Fruit fly (Drosophila melanogaster) whole organism, embryonic: ENCODE measurements around the gene TwdlR.
A peak's percentile ranks its signal among the peaks of the same experiment; 100 is the strongest.

ENCODE experiments used
- Awh ChIP-seq: fragments of 200-800 bp; sonication (Bioruptor generic); IDR thresholded peaks from 2 replicates; pipeline ENCODE4, ENCODE4 v1.3.6; 2022; ENCODE audit warnings: missing biosample characterization, missing genetic modification characterization
- CG11085 ChIP-seq: fragments of 200-800 bp; sonication (Bioruptor generic); IDR thresholded peaks from 2 replicates; pipeline ENCODE4 v1.3.6; 2022; ENCODE audit warnings: missing biosample characterization, missing genetic modification characterization
- CG13287 ChIP-seq: fragments of 200-800 bp; sonication (Bioruptor generic); IDR thresholded peaks from 2 replicates; pipeline ENCODE4 v1.3.6; 2022; ENCODE audit warnings: missing biosample characterization, missing genetic modification characterization; ENCODE audit not compliant: partially characterized antibody
- CG14050 ChIP-seq: fragments of 200-800 bp; sonication (Bioruptor generic); IDR thresholded peaks from 3 replicates; pipeline ENCODE4 v1.3.6; 2022; ENCODE audit warnings: missing biosample characterization, missing genetic modification characterization
- CG14965 ChIP-seq: fragments of 200-800 bp; sonication (Bioruptor generic); optimal IDR thresholded peaks from 2 replicates; lab custom pipeline; 2016; ENCODE audit warnings: missing biosample characterization, missing genetic modification characterization, borderline replicate concordance
- CG15073 ChIP-seq: fragments of 200-800 bp; sonication (Bioruptor generic); optimal IDR thresholded peaks from 2 replicates; lab custom pipeline; 2016; ENCODE audit warnings: missing biosample characterization, missing genetic modification characterization
- CG30403 ChIP-seq: fragments of 200-800 bp; sonication (Bioruptor generic); optimal IDR thresholded peaks from 3 replicates; lab custom pipeline; 2016; ENCODE audit warnings: missing biosample characterization, missing genetic modification characterization
- CG4617 ChIP-seq: fragments of 200-800 bp; sonication (Bioruptor generic); optimal IDR thresholded peaks from 3 replicates; lab custom pipeline; 2016; ENCODE audit warnings: missing biosample characterization, missing genetic modification characterization, borderline replicate concordance
- CG6791 ChIP-seq: fragments of 200-800 bp; sonication (Bioruptor generic); IDR thresholded peaks from 3 replicates; pipeline ENCODE4 v1.3.6; 2022; ENCODE audit warnings: missing biosample characterization, missing genetic modification characterization; ENCODE audit not compliant: partially characterized antibody
- CG8388 ChIP-seq: fragments of 200-800 bp; sonication (Bioruptor generic); optimal IDR thresholded peaks from 2 replicates; lab custom pipeline; 2019; ENCODE audit warnings: missing biosample characterization, mild to moderate bottlenecking, missing genetic modification characterization, moderate library complexity
- CG9437 ChIP-seq: fragments of 200-800 bp; sonication (Bioruptor generic); optimal IDR thresholded peaks from 2 replicates; lab custom pipeline; 2018; ENCODE audit warnings: missing biosample characterization, mild to moderate bottlenecking, missing genetic modification characterization
- Dbx ChIP-seq: fragments of 200-800 bp; sonication (Bioruptor generic); IDR thresholded peaks from 3 replicates; pipeline ENCODE4 v1.3.6; 2022; ENCODE audit warnings: missing biosample characterization, missing genetic modification characterization
- Dip3 ChIP-seq: fragments of 200-800 bp; sonication (Bioruptor generic); optimal IDR thresholded peaks from 3 replicates; lab custom pipeline; 2016; ENCODE audit warnings: missing biosample characterization, missing genetic modification characterization
- Dll ChIP-seq: fragments of 200-800 bp; sonication (Bioruptor generic); IDR thresholded peaks from 4 replicates; pipeline ENCODE4 v1.3.6; 2022; ENCODE audit warnings: missing biosample characterization, missing genetic modification characterization; ENCODE audit not compliant: partially characterized antibody
- Eip74EF ChIP-seq, 2 experiments: fragments of 200-800 bp in 1 of 2; fragments of >200 bp in 1 of 2; sonication (Bioruptor generic) in 1 of 2; optimal IDR thresholded peaks; 2 replicates each; lab custom pipeline; 2017 to 2019; ENCODE audit warnings: missing biosample characterization in 2 of 2, missing genetic modification characterization in 2 of 2, mild to moderate bottlenecking in 1 of 2, moderate library complexity in 1 of 2
- Elba2 ChIP-seq: fragments of 200-800 bp; sonication (Bioruptor generic); optimal IDR thresholded peaks from 3 replicates; lab custom pipeline; 2016; ENCODE audit warnings: missing biosample characterization, missing genetic modification characterization
- HHEX ChIP-seq: fragments of 200-800 bp; sonication (Bioruptor generic); optimal IDR thresholded peaks from 3 replicates; lab custom pipeline; 2017; ENCODE audit warnings: missing biosample characterization, mild to moderate bottlenecking, missing genetic modification characterization, missing genetic modification reagents
- HLHmδ ChIP-seq: fragments of 200-800 bp; sonication (Bioruptor generic); optimal IDR thresholded peaks from 2 replicates; lab custom pipeline; 2018; ENCODE audit warnings: missing biosample characterization, mild to moderate bottlenecking, missing genetic modification characterization, moderate library complexity
- NFAT ChIP-seq: fragments of 200-800 bp; sonication (Bioruptor generic); IDR thresholded peaks from 2 replicates; pipeline ENCODE4 v1.3.6; 2022; ENCODE audit warnings: missing biosample characterization, missing genetic modification characterization
- Pdp1 ChIP-seq, 2 experiments: fragments of 200-800 bp; sonication (Bioruptor generic); optimal IDR thresholded peaks; 3 replicates each; lab custom pipeline; 2016; ENCODE audit warnings: missing biosample characterization in 2 of 2, missing genetic modification characterization in 2 of 2, mild to moderate bottlenecking in 1 of 2, moderate library complexity in 1 of 2
- Ssrp ChIP-seq: fragments of 200-800 bp; sonication (Bioruptor generic); optimal IDR thresholded peaks from 2 replicates; lab custom pipeline; 2018; ENCODE audit warnings: missing biosample characterization, mild to moderate bottlenecking, missing genetic modification characterization, moderate library complexity
- abd-A ChIP-seq: fragments of 200-800 bp; sonication (Bioruptor generic); optimal IDR thresholded peaks from 3 replicates; lab custom pipeline; 2019; ENCODE audit warnings: missing biosample characterization, mild to moderate bottlenecking, missing genetic modification characterization, moderate library complexity
- ap ChIP-seq: fragments of 200-800 bp; sonication (Bioruptor generic); IDR thresholded peaks from 2 replicates; pipeline ENCODE4 v1.3.6; 2022; ENCODE audit warnings: missing biosample characterization, missing genetic modification characterization
- ash1 ChIP-seq: fragments of 200-800 bp; sonication (Bioruptor generic); optimal IDR thresholded peaks from 2 replicates; lab custom pipeline; 2018; ENCODE audit warnings: missing biosample characterization, mild to moderate bottlenecking, missing genetic modification characterization
- chinmo ChIP-seq: fragments of 200-800 bp; sonication (Bioruptor generic); IDR thresholded peaks from 4 replicates; pipeline ENCODE4 v1.3.6; 2022; ENCODE audit warnings: missing biosample characterization, missing genetic modification characterization; ENCODE audit not compliant: partially characterized antibody
- croc ChIP-seq: fragments of 200-800 bp; sonication (Bioruptor generic); conservative IDR thresholded peaks from 3 replicates; pipeline ENCODE4 v1.3.6; 2022; ENCODE audit warnings: missing biosample characterization, missing genetic modification characterization
- danr ChIP-seq: fragments of 200-800 bp; sonication (Bioruptor generic); IDR thresholded peaks from 2 replicates; pipeline ENCODE4 v1.3.6; 2022; ENCODE audit warnings: missing biosample characterization, missing genetic modification characterization
- dimm ChIP-seq: fragments of 200-800 bp; sonication (Bioruptor generic); IDR thresholded peaks from 2 replicates; pipeline ENCODE4 v1.3.6; 2022; ENCODE audit warnings: missing biosample characterization, missing genetic modification characterization
- grn ChIP-seq: fragments of 200-800 bp; sonication (Bioruptor generic); optimal IDR thresholded peaks from 3 replicates; lab custom pipeline; 2017; ENCODE audit warnings: missing biosample characterization, missing genetic modification characterization
- nerfin-1 ChIP-seq: fragments of 200-800 bp; sonication (Bioruptor generic); optimal IDR thresholded peaks from 3 replicates; lab custom pipeline; 2019; ENCODE audit warnings: missing biosample characterization, mild to moderate bottlenecking, missing genetic modification characterization, moderate library complexity
- oc ChIP-seq: fragments of 200-800 bp; sonication (Bioruptor generic); optimal IDR thresholded peaks from 2 replicates; lab custom pipeline; 2018; ENCODE audit warnings: missing biosample characterization, mild to moderate bottlenecking, missing genetic modification characterization, moderate library complexity
- odd ChIP-seq: fragments of 200-800 bp; sonication (Bioruptor generic); optimal IDR thresholded peaks from 2 replicates; lab custom pipeline; 2017; ENCODE audit warnings: missing biosample characterization, mild to moderate bottlenecking, missing genetic modification characterization
- onecut ChIP-seq: fragments of 200-800 bp; sonication (Bioruptor generic); IDR thresholded peaks from 2 replicates; pipeline ENCODE4 v1.3.6; 2022; ENCODE audit warnings: missing biosample characterization, missing genetic modification characterization
- schlank ChIP-seq: fragments of 200-800 bp; sonication (Bioruptor generic); optimal IDR thresholded peaks from 2 replicates; lab custom pipeline; 2018; ENCODE audit warnings: missing biosample characterization, mild to moderate bottlenecking, missing genetic modification characterization
- sd ChIP-seq: fragments of 200-800 bp; sonication (Bioruptor generic); optimal IDR thresholded peaks from 3 replicates; lab custom pipeline; 2018; ENCODE audit warnings: missing biosample characterization, mild to moderate bottlenecking, missing genetic modification characterization, moderate library complexity
- vvl ChIP-seq: fragments of 200-800 bp; sonication (Bioruptor generic); IDR thresholded peaks from 2 replicates; pipeline ENCODE4 v1.3.6; 2022; ENCODE audit warnings: missing biosample characterization, missing genetic modification characterization

The TwdlR gene

DNA sequence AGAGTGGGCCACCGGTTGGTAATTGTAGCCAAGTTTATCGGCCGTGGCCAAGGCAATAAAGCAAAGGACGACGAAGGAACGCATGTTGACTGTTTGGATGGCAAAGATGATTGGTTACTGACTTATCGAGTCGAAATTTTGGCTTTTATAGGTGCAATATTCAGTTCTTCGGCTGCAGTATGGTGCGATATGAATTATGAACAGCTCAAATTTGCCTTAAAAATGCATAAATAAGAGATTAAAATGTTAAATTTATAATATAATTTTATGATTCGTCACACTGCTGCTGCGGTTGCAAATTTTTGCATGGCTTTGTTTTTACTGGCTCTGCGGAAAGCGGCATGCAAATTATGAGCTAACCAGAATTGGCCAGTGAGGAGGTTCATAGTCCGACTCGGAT lies 6.1 kb upstream of the TwdlR start, which contains the start of gene TwdlK:
TSS of gene TwdlK (minus strand) at position 101 of the 400 bp plus-strand sequence.
- TF ChIP-seq CG30403 (GFP tag; lab: Kevin White, UChicago), result no peak
- no peak for TF ChIP-seq Dll (GFP tag; lab: Robert Waterston, UW)
- TF ChIP-seq HLHmδ (GFP tag; lab: Kevin White, UChicago), result no peak
- TF ChIP-seq ash1, result no peak
- TF ChIP-seq CG14050 (GFP tag; lab: Robert Waterston, UW), result no peak
- TF ChIP-seq Pdp1 (GFP tag; optimal IDR thresholded peaks at IDR 0.05; lab: Kevin White, UChicago), result no peak
- no peak for TF ChIP-seq danr (GFP tag; lab: Robert Waterston, UW)
- TF ChIP-seq CG8388 (GFP tag; lab: Kevin White, UChicago), result no peak
- no peak for TF ChIP-seq CG6791 (GFP tag; lab: Robert Waterston, UW)
- no peak for TF ChIP-seq CG9437 (GFP tag; lab: Kevin White, UChicago)

DNA sequence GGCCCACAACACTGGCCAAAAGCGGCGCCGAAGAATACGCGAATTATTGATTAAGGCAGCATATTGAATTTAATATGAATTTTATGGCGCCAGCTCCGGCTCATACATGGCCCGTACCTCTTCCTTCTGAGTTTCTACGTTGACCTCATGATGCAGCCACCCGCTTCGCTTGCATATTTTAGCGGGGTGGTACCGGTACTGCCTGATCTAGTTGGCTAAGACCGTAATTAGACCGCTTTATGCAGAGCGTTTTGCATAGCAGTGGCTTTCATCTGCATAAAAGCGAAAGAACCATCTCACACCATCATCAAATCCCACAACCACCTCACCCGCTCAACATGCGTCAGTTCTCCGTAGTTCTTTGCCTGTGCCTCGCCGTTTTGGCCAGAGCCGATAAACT lies 5.1 kb upstream of the TwdlR start, which contains the start of gene TwdlJ:
TSS of gene TwdlJ (plus strand) at position 301 of the 400 bp plus-strand sequence.
- no peak for TF ChIP-seq chinmo
- no peak for TF ChIP-seq Eip74EF (GFP tag; optimal IDR thresholded peaks at IDR 0.05; lab: Kevin White, UChicago)
- TF ChIP-seq croc, result no peak
- no peak for TF ChIP-seq Elba2 (GFP tag; lab: Kevin White, UChicago)

DNA sequence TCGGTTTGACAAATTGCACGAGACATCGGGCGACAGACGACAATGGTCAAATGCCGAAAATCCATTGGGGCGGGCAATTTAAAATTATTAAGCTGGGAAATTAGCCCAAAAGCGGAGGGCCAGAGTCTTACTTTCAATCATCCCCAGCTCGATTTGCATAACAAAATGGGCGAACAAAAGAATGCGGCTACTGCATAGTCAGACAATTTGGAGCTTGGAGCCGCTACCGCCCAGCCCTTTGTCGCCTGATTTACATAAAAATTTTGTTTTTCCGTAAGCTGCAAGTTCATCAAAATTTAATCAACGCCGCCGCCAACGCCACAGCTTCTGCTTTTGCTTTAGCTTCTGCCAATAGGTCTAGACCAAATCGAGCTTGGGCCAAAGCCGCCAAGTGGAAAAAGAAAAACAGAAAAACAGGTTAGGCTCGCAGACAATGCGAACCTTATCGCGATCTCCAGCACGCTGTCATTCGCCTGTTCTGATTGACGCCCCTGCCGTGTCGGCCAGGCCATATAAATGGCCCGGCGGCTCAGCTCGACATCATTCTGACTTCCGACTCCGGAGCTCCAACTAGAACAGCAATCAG lies 3.3 kb upstream of the TwdlR start, which contains the start of gene TwdlN:
TSS of gene TwdlN (plus strand) at position 536 of the 586 bp plus-strand sequence.
- TF ChIP-seq nerfin-1 (tag; lab: Kevin White, UChicago) (no peak), NFAT (GFP tag; lab: Robert Waterston, UW) (0 out of 2 replicates have a peak, but pooled peaks have one; percentile 15), odd (GFP tag; lab: Kevin White, UChicago) (peak; percentile 3), dimm (GFP tag; lab: Robert Waterston, UW) (no peak), abd-A (tag; lab: Kevin White, UChicago) (peak; percentile 56), grn (peak; percentile 49), schlank (tag; lab: Kevin White, UChicago) (no peak), ap (GFP tag; lab: Robert Waterston, UW) (no peak), Dip3 (GFP tag; lab: Kevin White, UChicago) (no peak), CG11085 (GFP tag; lab: Robert Waterston, UW) (no peak), CG4617 (GFP tag; lab: Kevin White, UChicago) (no peak), oc (tag; lab: Kevin White, UChicago) (peak; percentile 31), sd (tag; lab: Kevin White, UChicago) (peak; percentile 70), chinmo (peak; percentile 87; the same call in 3 of the 4 replicates), CG15073 (GFP tag; lab: Kevin White, UChicago) (no peak), HHEX (GFP tag; lab: Kevin White, UChicago) (no peak), Ssrp (tag; lab: Kevin White, UChicago) (no peak)

DNA sequence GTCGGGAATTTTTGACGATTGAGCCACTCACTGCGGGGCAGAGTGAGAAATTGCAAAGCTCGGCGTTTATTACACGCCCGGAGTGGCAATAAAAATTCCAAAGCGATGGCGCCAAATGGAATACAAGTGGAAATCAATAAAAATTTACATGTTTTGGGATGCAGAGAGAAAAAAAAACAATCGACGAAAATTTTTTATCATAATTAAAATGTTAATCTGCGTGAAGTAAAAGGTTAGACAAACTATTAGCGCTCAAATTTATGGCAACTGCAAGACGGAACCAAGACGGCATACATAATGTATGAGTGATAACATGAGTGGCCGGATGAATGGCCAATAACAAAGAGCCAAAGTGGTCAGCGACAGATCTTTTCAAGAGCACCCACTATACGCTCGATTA lies 1.7 kb upstream of the TwdlR start:
- TF ChIP-seq sd (tag; lab: Kevin White, UChicago), result peak; percentile 82
- no peak for TF ChIP-seq CG13287 (GFP tag; lab: Robert Waterston, UW)
- 0 out of 2 replicates have a peak, but pooled peaks have one; percentile 15 for TF ChIP-seq Awh
- no peak for TF ChIP-seq danr (GFP tag; lab: Robert Waterston, UW)
- TF ChIP-seq abd-A (tag; lab: Kevin White, UChicago), result peak; percentile 89
- TF ChIP-seq NFAT (GFP tag; lab: Robert Waterston, UW), result no peak
- no peak for TF ChIP-seq CG14965 (GFP tag; lab: Kevin White, UChicago)
- peak; percentile 61; the same call in 1 of the 2 replicates for TF ChIP-seq vvl (GFP tag; lab: Robert Waterston, UW)
- peak; percentile 43 for TF ChIP-seq onecut (GFP tag; lab: Robert Waterston, UW)
- TF ChIP-seq Dbx, result 0 out of 3 replicates have a peak, but pooled peaks have one; percentile 3
